Worm (Caenorhabditis elegans) whole organism, young adult: ENCODE measurements around the gene clec-60.

Source experiments
- C17E4.6 ChIP-seq: fragments of 200-800 bp; sonication (Bioruptor generic); IDR thresholded peaks from 2 replicates; pipeline ENCODE4 v1.3.6; 2022; ENCODE audit warnings: missing genetic modification reagents, missing genetic modification characterization, missing compliant biosample characterization
- D2030.7 ChIP-seq: fragments of 200-800 bp; sonication (Bioruptor generic); IDR thresholded peaks from 2 replicates; pipeline ENCODE4 v1.3.6; 2022; ENCODE audit warnings: missing genetic modification reagents, missing genetic modification characterization, missing compliant biosample characterization
- F52B5.7 ChIP-seq: sonication (generic microtip); optimal IDR thresholded peaks from 2 replicates; lab custom pipeline; 2016; ENCODE audit warnings: mild to moderate bottlenecking, missing genetic modification characterization, missing compliant biosample characterization
- F57A8.1 ChIP-seq: fragments of 200-800 bp; sonication (Bioruptor generic); optimal IDR thresholded peaks from 2 replicates; lab custom pipeline; 2018; ENCODE audit warnings: mild to moderate bottlenecking, missing genetic modification characterization, moderate library complexity, missing compliant biosample characterization
- K12H6.12 ChIP-seq: fragments of 200-800 bp; sonication (Bioruptor generic); optimal IDR thresholded peaks from 2 replicates; lab custom pipeline; 2018; ENCODE audit warnings: mild to moderate bottlenecking, missing genetic modification characterization, missing compliant biosample characterization
- T26A5.8 ChIP-seq: sonication (generic microtip); optimal IDR thresholded peaks from 2 replicates; lab custom pipeline; 2016; ENCODE audit warnings: missing genetic modification characterization, missing compliant biosample characterization
- Y53G8AR.9 ChIP-seq: fragments of 200-800 bp; sonication (Bioruptor generic); conservative IDR thresholded peaks from 2 replicates; pipeline ENCODE4 v1.3.6; 2022; ENCODE audit warnings: missing genetic modification reagents, missing genetic modification characterization, missing compliant biosample characterization
- Y79H2A.3 ChIP-seq: fragments of 200-800 bp; sonication (Bioruptor generic); conservative IDR thresholded peaks from 2 replicates; pipeline ENCODE4 v1.3.6; 2022; ENCODE audit warnings: missing genetic modification reagents, missing genetic modification characterization, missing compliant biosample characterization
- akir-1 ChIP-seq: fragments of 200-800 bp; sonication (Bioruptor generic); optimal IDR thresholded peaks from 2 replicates; lab custom pipeline; 2018; ENCODE audit warnings: mild to moderate bottlenecking, missing genetic modification characterization, moderate library complexity, missing compliant biosample characterization
- aptf-3 ChIP-seq: fragments of 200-800 bp; sonication (Bioruptor generic); IDR thresholded peaks from 2 replicates; pipeline ENCODE4 v1.3.6; 2022; ENCODE audit warnings: missing genetic modification characterization, missing compliant biosample characterization
- bed-2 ChIP-seq: fragments of 200-800 bp; sonication (Bioruptor generic); IDR thresholded peaks from 2 replicates; pipeline ENCODE4 v1.3.6; 2022; ENCODE audit warnings: missing genetic modification reagents, missing genetic modification characterization, missing compliant biosample characterization
- cebp-1 ChIP-seq, 2 experiments: fragments of 200-800 bp in 1 of 2; sonication (Bioruptor generic) in 1 of 2; sonication (generic microtip) in 1 of 2; IDR thresholded peaks in 1 of 2; optimal IDR thresholded peaks in 1 of 2; 2 replicates each; pipeline versions ENCODE4 v1.3.6 to Lab custom; 2017 to 2022; ENCODE audit warnings: missing compliant biosample characterization in 2 of 2, missing genetic modification characterization in 2 of 2, mild to moderate bottlenecking in 1 of 2, missing genetic modification reagents in 1 of 2, moderate library complexity in 1 of 2
- gei-17 ChIP-seq: fragments of 200-800 bp; sonication (Bioruptor generic); optimal IDR thresholded peaks from 2 replicates; lab custom pipeline; 2018; ENCODE audit warnings: mild to moderate bottlenecking, missing genetic modification characterization, missing compliant biosample characterization
- hlh-12 ChIP-seq: sonication (generic microtip); optimal IDR thresholded peaks from 2 replicates; lab custom pipeline; 2016; ENCODE audit warnings: missing genetic modification characterization, missing compliant biosample characterization
- lag-1 ChIP-seq: fragments of 200-800 bp; sonication (Bioruptor generic); IDR thresholded peaks from 2 replicates; pipeline ENCODE4 v1.3.6; 2022; ENCODE audit warnings: missing genetic modification reagents, missing genetic modification characterization, missing compliant biosample characterization
- lin-40 ChIP-seq: sonication (generic microtip); optimal IDR thresholded peaks from 2 replicates; lab custom pipeline; 2016; ENCODE audit warnings: missing genetic modification characterization, mild to moderate bottlenecking, missing compliant biosample characterization, missing genotype, missing genetic modification reagents
- lin-54 ChIP-seq: fragments of 200-800 bp; sonication (Bioruptor generic); optimal IDR thresholded peaks from 2 replicates; lab custom pipeline; 2018; ENCODE audit warnings: mild to moderate bottlenecking, missing genetic modification characterization, missing compliant biosample characterization
- lsl-1 ChIP-seq: fragments of 200-800 bp; sonication (Bioruptor generic); optimal IDR thresholded peaks from 2 replicates; lab custom pipeline; 2018; ENCODE audit warnings: mild to moderate bottlenecking, missing genetic modification characterization, moderate library complexity, missing compliant biosample characterization
- lsy-27 ChIP-seq: sonication (generic microtip); optimal IDR thresholded peaks from 2 replicates; lab custom pipeline; 2017; ENCODE audit warnings: missing genetic modification characterization, mild to moderate bottlenecking, missing compliant biosample characterization, antibody characterized with exemption, missing genotype, borderline replicate concordance; ENCODE audit not compliant: insufficient read depth
- madf-3 ChIP-seq: fragments of 200-800 bp; sonication (Bioruptor generic); IDR thresholded peaks from 2 replicates; pipeline ENCODE4 v1.3.6; 2022; ENCODE audit warnings: missing genetic modification reagents, missing genetic modification characterization, missing compliant biosample characterization
- mes-4 ChIP-seq: sonication (generic microtip); optimal IDR thresholded peaks from 2 replicates; lab custom pipeline; 2016; ENCODE audit warnings: missing genotype, missing genetic modification characterization, missing compliant biosample characterization
- mxl-1 ChIP-seq: sonication (generic microtip); optimal IDR thresholded peaks from 2 replicates; lab custom pipeline; 2016; ENCODE audit warnings: missing genetic modification characterization, missing compliant biosample characterization
- nfyb-1 ChIP-seq: fragments of 200-800 bp; sonication (Bioruptor generic); IDR thresholded peaks from 2 replicates; pipeline ENCODE4 v1.3.6; 2022; ENCODE audit warnings: missing genetic modification reagents, missing genetic modification characterization, missing compliant biosample characterization
- nhr-27 ChIP-seq: fragments of 200-800 bp; sonication (Bioruptor generic); optimal IDR thresholded peaks from 2 replicates; lab custom pipeline; 2018; ENCODE audit warnings: mild to moderate bottlenecking, missing genetic modification characterization, moderate library complexity, missing compliant biosample characterization
- snpc-1.1 ChIP-seq: sonication (generic microtip); optimal IDR thresholded peaks from 2 replicates; lab custom pipeline; 2017; ENCODE audit warnings: missing genetic modification characterization, mild to moderate bottlenecking, missing compliant biosample characterization, antibody characterized with exemption, moderate library complexity, missing genotype, missing genetic modification reagents; ENCODE audit not compliant: insufficient read depth
- somi-1 ChIP-seq: fragments of 200-800 bp; sonication (Bioruptor generic); optimal IDR thresholded peaks from 2 replicates; lab custom pipeline; 2018; ENCODE audit warnings: mild to moderate bottlenecking, missing genetic modification characterization, missing compliant biosample characterization
- tbp1 ChIP-seq: fragments of 200-800 bp; sonication (Bioruptor generic); optimal IDR thresholded peaks from 2 replicates; lab custom pipeline; 2018; ENCODE audit warnings: mild to moderate bottlenecking, missing genetic modification characterization, missing compliant biosample characterization
- zim-3 ChIP-seq: sonication (generic microtip); optimal IDR thresholded peaks from 2 replicates; lab custom pipeline; 2017; ENCODE audit warnings: mild to moderate bottlenecking, missing genetic modification characterization, moderate library complexity, missing compliant biosample characterization
- ztf-22 ChIP-seq: fragments of 200-800 bp; sonication (Bioruptor generic); optimal IDR thresholded peaks from 2 replicates; lab custom pipeline; 2018; ENCODE audit warnings: mild to moderate bottlenecking, missing genetic modification characterization, moderate library complexity, missing compliant biosample characterization
- ztf-25 ChIP-seq: fragments of 200-800 bp; sonication (Bioruptor generic); IDR thresholded peaks from 2 replicates; pipeline ENCODE4 v1.3.6; 2022; ENCODE audit warnings: missing genetic modification reagents, missing genetic modification characterization, missing compliant biosample characterization
- ztf-3 ChIP-seq: fragments of 200-800 bp; sonication (Bioruptor generic); optimal IDR thresholded peaks from 2 replicates; lab custom pipeline; 2018; ENCODE audit warnings: mild to moderate bottlenecking, missing genetic modification characterization, missing compliant biosample characterization

Gene clec-60

DNA sequence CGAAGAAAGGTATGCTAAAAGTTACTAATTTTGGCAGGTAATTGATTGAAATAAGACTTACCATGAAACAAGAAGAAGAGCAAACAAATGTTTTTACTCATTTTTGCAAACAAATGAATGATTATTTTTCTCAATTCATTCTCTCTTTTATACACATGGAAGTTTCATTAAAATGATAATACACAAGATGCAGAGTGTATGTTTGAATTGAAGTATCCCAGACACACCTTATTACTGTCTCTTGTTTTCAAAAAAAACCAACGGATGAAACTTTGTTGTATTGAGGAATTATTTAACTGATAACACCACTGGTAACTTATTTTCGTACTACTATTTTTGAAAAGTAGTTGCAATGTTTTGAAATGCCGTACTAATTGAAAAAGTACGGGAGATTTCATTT lies 2.3 kb downstream of the clec-60 start, which contains the start of gene clec-59:
Gene clec-59, minus strand, starts transcription at position 101 of the 400 bp plus-strand sequence.
- TF ChIP-seq ztf-22 (GFP tag; lab: Kevin White, UChicago) = no peak
- no peak for TF ChIP-seq akir-1 (GFP tag; lab: Kevin White, UChicago)
- TF ChIP-seq F52B5.7 (tag; lab: Kevin White, UChicago) = no peak
- TF ChIP-seq madf-3 (GFP tag; lab: Robert Waterston, UW) = no peak
- TF ChIP-seq T26A5.8 = no peak
- TF ChIP-seq D2030.7 (GFP tag; lab: Robert Waterston, UW) = no peak
- no peak for TF ChIP-seq lin-40 (tag; lab: Kevin White, UChicago)
- no peak for TF ChIP-seq cebp-1 (GFP tag; IDR thresholded peaks at IDR 0.05; lab: Robert Waterston, UW)
- TF ChIP-seq cebp-1 (tag; optimal IDR thresholded peaks at IDR 0.05; lab: Kevin White, UChicago) = no peak
- TF ChIP-seq lag-1 (GFP tag; lab: Robert Waterston, UW) = no peak
- no peak for TF ChIP-seq tbp1 (GFP tag; lab: Kevin White, UChicago)

DNA sequence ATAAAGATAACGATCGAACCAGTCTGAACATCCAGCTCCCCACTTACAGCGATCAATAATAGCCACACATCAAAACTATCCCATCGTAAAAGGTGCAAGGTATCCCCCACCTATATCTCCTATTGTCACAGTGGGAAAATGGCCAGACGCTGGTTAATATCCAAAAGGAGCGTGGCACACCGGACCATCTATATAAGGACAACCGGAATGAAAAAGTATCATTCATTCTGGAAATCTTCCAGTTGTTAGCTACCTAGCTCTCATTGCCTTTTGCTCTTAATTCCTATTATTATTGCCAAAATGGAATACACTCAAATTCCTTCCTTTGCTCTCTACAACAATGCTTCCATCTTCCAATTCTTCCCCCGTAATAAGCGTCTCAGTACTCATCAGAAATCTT lies 4.7 kb downstream of the clec-60 start, which contains the start of gene ZK666.4:
Gene ZK666.4, plus strand, starts transcription at position 301 of the 400 bp plus-strand sequence.
- no peak for TF ChIP-seq gei-17 (GFP tag; lab: Kevin White, UChicago)
- no peak for TF ChIP-seq Y53G8AR.9 (GFP tag; lab: Robert Waterston, UW)
- TF ChIP-seq F52B5.7 (tag; lab: Kevin White, UChicago) = no peak
- TF ChIP-seq somi-1 (GFP tag; lab: Kevin White, UChicago) = no peak
- no peak for TF ChIP-seq K12H6.12
- TF ChIP-seq lin-54 (GFP tag; lab: Kevin White, UChicago) = no peak
- TF ChIP-seq tbp1 (GFP tag; lab: Kevin White, UChicago) = no peak
- TF ChIP-seq C17E4.6 (GFP tag; lab: Robert Waterston, UW) = no peak

DNA sequence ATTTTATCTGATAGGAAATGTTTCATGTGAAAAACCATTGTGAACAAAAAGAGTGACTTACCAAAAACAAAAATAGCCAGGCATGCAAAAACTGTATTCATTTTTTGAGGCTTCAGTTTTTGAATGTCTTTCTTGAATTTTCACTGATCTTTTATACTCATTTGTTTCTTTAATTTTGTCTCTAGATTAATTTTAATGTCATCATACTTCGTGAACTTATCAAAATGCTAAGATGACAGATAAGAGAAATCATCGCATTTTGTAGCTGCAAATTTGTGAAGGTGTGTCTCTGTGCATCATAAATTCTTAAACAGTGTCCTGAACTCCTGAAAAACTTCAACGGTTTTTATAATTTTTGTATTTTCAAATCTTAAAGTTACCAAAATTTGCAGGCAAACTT lies 5.6 kb downstream of the clec-60 start, which contains the start of gene clec-58:
Gene clec-58, minus strand, starts transcription at position 101 of the 400 bp plus-strand sequence.
- TF ChIP-seq ztf-25 (GFP tag; lab: Robert Waterston, UW) (no peak), bed-2 (GFP tag; lab: Robert Waterston, UW) (no peak), lag-1 (GFP tag; lab: Robert Waterston, UW) (no peak), ztf-3 (GFP tag; lab: Kevin White, UChicago) (no peak)

DNA sequence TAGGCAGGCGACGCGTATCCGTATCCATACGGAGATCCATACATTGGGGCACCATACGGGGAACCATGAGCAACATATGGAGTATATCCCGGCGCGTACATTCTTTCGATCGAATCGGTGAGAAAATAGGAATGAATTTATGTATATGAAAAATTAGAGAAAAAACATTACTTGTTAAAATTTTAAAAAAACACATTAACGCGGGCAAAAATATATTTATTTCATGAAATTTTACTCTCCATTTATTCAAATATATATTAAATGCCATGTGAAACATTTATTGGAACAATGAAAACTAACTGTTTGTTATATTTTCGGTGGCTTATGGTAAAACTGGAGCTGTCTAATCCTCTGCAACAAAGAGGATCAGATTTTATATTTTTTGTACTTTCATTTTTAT lies 9.9 kb downstream of the clec-60 start, which contains the start of gene ZK666.2:
Gene ZK666.2, minus strand, starts transcription at position 101 of the 400 bp plus-strand sequence.
- TF ChIP-seq hlh-12 (no peak), F57A8.1 (GFP tag; lab: Kevin White, UChicago) (no peak), lsy-27 (tag; lab: Kevin White, UChicago) (no peak)

DNA sequence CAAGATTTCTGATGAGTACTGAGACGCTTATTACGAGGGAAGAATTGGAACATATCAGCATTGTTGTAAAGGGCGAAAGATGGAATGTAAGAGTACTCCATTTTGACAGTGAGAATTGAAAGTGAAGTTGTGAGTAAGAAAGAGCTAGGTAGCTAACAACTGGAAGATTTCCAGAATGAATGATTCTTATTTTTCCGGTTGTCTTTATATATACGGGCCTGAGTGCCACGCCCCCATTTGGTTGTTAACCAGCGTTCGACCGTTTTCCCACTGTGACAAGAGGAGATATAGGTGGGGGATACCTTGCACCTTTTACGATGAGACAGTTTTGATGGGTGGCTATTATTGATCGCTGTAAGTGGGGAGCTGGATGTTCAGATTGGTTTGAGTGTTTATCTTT lies 10.4 kb downstream of the clec-60 start, which contains the start of gene ZK666.1:
Gene ZK666.1, minus strand, starts transcription at position 101 of the 400 bp plus-strand sequence.
- TF ChIP-seq T26A5.8 (no peak), mxl-1 (no peak), mes-4 (tag; lab: Kevin White, UChicago) (no peak), lsl-1 (GFP tag; lab: Kevin White, UChicago) (no peak), aptf-3 (GFP tag; lab: Robert Waterston, UW) (no peak), nhr-27 (no peak), Y79H2A.3 (GFP tag; lab: Robert Waterston, UW) (no peak), snpc-1.1 (tag; lab: Kevin White, UChicago) (no peak), zim-3 (tag; lab: Kevin White, UChicago) (no peak), tbp1 (GFP tag; lab: Kevin White, UChicago) (no peak), somi-1 (GFP tag; lab: Kevin White, UChicago) (no peak), nfyb-1 (GFP tag; lab: Robert Waterston, UW) (no peak)
